Worm (Caenorhabditis elegans): ENCODE measurements around the gene F32A5.4.

DNA sequence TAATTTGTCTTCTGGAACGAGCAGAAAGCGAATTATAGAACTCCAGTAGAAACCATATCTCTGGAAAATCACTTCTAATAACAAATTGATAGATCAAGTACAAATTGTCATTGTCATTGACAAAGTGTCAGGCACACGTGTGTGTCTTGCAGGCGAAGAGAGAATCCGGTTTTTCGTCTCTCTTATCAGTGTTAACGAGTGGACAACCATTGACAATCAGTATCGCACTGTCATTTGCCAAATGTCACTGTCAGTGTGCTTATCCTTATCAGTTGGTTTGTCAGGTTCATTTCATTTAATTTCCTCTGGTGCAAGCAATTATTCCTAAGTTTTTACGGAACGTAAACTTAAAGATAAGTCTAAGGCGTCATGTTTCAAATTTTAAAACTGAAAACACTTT, 44.6 kb downstream of the F32A5.4 start:
- TF ChIP-seq pbrm-1 (GFP tag; IDR thresholded peaks at IDR 0.05) = no peak
- no peak for TF ChIP-seq F10E7.11 (tag; optimal IDR thresholded peaks at IDR 0.05)
- no peak for TF ChIP-seq B0261.1 (tag; optimal IDR thresholded peaks at IDR 0.05)
- TF ChIP-seq snpc-4 (GFP tag; optimal IDR thresholded peaks at IDR 0.05) = no peak
- no peak for TF ChIP-seq snpc-4 (tag; optimal IDR thresholded peaks at IDR 0.05)
- no peak for TF ChIP-seq ama-1 (optimal IDR thresholded peaks at IDR 0.05)
- no peak for TF ChIP-seq ama-1 (GFP tag; optimal IDR thresholded peaks at IDR 0.05)
- TF ChIP-seq ZK185.1 (tag; optimal IDR thresholded peaks at IDR 0.05; ENCODE audit: poor library complexity, severe bottlenecking) = no peak
- no peak for TF ChIP-seq C17E4.6 (GFP tag; IDR thresholded peaks at IDR 0.05)
- no peak for TF ChIP-seq F57C9.4 (tag; optimal IDR thresholded peaks at IDR 0.05)
- TF ChIP-seq ceh-58 (GFP tag; IDR thresholded peaks at IDR 0.05) = no peak
- TF ChIP-seq F37B4.10 (GFP tag; IDR thresholded peaks at IDR 0.05) = no peak
- no peak for TF ChIP-seq unc-62 (GFP tag; optimal IDR thresholded peaks at IDR 0.05)
- TF ChIP-seq bed-1 (GFP tag; IDR thresholded peaks at IDR 0.05) = no peak
